Fruit fly (Drosophila melanogaster): Measurements from ENCODE around the gene CG7386.
"Not testable (repeated sequence)": the region's sequence is repeated elsewhere in the genome, so short reads cannot be mapped to it uniquely, and the experiment has no call there.

CG7386 gene

DNA sequence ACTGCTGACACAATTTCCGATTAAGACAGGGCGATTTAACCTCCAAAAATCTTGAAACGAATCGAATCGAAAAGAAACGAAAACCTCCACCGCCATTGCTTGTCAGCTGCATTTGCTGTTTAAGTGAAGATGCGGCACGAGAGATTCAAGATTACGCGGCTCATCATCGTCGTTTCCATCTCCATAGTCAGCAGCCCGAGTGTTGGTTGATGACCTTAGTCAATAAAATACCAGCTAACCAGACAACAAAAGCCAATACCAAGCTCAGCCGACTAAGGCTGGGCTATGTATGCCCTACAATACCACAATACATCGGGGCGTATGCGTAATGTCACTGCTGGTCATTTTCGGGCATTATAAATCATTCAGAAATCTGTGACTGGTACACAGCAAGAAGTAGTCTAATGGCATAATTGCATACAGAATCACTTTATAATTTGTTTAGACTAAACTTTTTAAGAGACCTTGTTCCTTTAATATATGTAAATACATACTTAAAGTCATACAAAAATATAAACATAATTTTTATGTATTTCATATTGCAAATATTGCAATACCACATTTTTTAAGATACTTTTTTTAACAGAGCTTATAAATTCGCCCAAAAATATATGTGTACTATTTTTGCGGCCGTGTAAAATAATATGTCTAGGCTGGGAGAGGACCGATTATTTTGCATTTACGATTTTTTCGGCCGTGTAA, 48.6 kb upstream of the CG7386 start (continued):
- TF ChIP-seq pdm3 (GFP tag; optimal IDR thresholded peaks at IDR 0.05): no peak
- TF ChIP-seq Eip75B (GFP tag; optimal IDR thresholded peaks at IDR 0.05): no peak

DNA sequence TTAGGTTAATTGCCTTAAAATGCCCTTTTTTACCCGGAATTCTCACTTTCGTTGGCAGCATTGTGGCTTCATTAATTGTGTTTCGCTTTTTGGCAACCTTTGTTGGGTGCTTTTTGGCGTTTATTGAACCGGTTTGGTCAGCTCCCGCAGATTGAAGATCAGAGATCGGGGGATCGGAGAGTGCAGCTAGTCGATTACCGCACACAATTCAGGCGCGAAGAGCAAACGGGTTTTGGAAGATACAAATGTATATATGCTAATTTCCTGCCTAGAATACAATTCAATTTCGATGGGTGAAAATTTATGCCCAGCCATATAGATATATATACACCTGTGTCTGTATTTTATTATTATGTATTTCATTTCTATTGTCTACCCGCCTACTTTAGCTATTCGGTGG, 48.0 kb upstream of the CG7386 start:
- TF ChIP-seq dac (GFP tag; optimal IDR thresholded peaks at IDR 0.05): no peak
- TF ChIP-seq spab (GFP tag; optimal IDR thresholded peaks at IDR 0.05): no peak
- no peak for TF ChIP-seq Eip93F (GFP tag; optimal IDR thresholded peaks at IDR 0.05)
- peak; percentile 92 for TF ChIP-seq Blimp-1 (GFP tag; optimal IDR thresholded peaks at IDR 0.05)
- TF ChIP-seq salr (GFP tag; optimal IDR thresholded peaks at IDR 0.05): no peak
- peak; percentile 90 for TF ChIP-seq vri (GFP tag; optimal IDR thresholded peaks at IDR 0.05)

DNA sequence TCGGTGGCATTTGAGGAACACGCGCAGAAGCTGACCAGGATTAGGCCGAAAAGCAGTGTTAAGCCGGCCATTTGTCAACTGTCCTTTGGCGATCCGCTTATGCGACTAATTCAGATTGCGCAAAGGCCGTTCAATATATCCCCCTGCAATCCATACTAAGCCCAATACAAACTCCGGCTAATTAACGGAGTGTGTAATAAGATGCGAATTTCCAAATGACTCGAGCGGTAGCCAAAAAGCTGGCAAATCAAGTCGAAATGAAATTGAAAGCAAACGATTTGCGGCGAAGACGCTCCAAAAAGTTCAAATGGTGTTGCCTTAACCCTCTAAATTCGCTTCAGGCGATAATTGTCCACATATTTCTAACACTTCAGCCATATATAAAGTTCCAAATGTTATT, 47.2 kb upstream of the CG7386 start, which contains the start of gene Cpr65Aw:
Gene Cpr65Aw (minus strand): TSS at position 101 of the 400 bp plus-strand sequence.
- TF ChIP-seq Lpt (GFP tag; optimal IDR thresholded peaks at IDR 0.05) (no peak), esn (GFP tag; optimal IDR thresholded peaks at IDR 0.05) (no peak)

DNA sequence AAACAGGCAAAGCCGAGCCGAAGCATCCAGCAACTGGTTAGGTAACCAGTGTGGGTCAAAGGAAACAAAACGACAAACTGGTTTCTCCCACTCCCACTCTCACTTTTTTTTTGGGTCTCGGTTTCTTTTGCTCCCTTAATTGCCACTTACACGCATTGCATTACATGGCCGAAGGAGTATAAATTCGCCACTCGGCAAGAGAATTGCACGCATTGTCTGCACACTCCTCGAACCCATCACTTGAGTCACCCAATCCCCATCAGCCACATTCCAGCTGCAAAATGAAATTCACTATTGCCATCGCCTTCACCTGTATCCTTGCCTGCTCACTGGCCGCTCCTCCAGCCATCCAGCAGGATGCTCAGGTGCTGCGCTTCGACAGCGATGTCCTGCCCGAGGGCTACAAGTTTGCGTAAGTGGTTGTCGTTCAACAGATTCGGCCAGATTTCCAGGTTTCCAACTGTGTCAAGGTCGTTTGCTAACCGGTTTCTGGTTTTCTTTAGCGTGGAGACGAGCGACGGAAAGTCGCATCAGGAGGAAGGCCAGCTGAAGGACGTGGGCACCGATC, 46.3 kb upstream of the CG7386 start, which contains the start of gene Lcp65Ad:
Gene Lcp65Ad (plus strand): TSS at position 208 of the 568 bp plus-strand sequence.
- TF ChIP-seq ss (GFP tag; optimal IDR thresholded peaks at IDR 0.05) (peak; percentile 31 to 63), Sox15 (GFP tag; optimal IDR thresholded peaks at IDR 0.05) (no peak), CG6808 (GFP tag; optimal IDR thresholded peaks at IDR 0.05) (peak; percentile 14), Blimp-1 (GFP tag; optimal IDR thresholded peaks at IDR 0.05) (peak; percentile 84), Eip78C (GFP tag) (peak; percentile 58), Sox102F (GFP tag; optimal IDR thresholded peaks at IDR 0.05) (no peak)

DNA sequence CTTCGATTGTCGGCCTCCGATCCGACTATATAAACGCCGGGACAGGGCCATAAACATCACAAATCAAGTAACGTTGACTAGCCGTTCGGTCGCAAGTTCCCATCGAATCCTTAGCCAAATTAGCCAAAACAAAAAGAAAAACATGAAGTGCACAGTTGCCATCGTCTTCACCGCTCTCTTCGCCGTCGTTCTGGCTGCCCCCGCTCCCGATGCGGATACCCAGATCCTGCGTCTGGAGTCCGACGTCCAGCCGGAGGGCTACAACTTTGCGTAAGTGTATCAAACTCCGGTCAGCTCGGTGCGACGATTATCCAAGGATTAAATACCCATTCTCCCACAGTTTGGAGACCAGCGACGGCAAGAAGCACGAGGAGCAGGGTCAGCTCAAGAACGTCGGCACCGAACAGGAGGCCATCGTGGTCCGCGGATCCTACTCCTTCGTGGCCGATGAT, 44.8 kb upstream of the CG7386 start, which contains the start of gene Lcp65Ac:
Gene Lcp65Ac (plus strand): TSS at position 51 of the 452 bp plus-strand sequence.
- TF ChIP-seq salr (GFP tag; optimal IDR thresholded peaks at IDR 0.05) (no peak), eg (GFP tag; IDR thresholded peaks at IDR 0.05) (no peak), CG11762 (GFP tag; optimal IDR thresholded peaks at IDR 0.05; ENCODE audit: insufficient read depth) (no peak), achi (GFP tag; optimal IDR thresholded peaks at IDR 0.05) (no peak), CG6792 (GFP tag; optimal IDR thresholded peaks at IDR 0.05) (no peak), CG31627 (GFP tag; optimal IDR thresholded peaks at IDR 0.05) (no peak), CG6854 (GFP tag; optimal IDR thresholded peaks at IDR 0.05) (no peak), pdm3 (GFP tag; optimal IDR thresholded peaks at IDR 0.05) (no peak), CG11294 (GFP tag; IDR thresholded peaks at IDR 0.05) (no peak), Ets21C (GFP tag; optimal IDR thresholded peaks at IDR 0.05) (no peak), Eip78C (GFP tag) (no peak), CG6808 (GFP tag; optimal IDR thresholded peaks at IDR 0.05) (no peak), CG8119 (GFP tag; IDR thresholded peaks at IDR 0.05) (no peak), Sox102F (GFP tag; optimal IDR thresholded peaks at IDR 0.05) (no peak), Hr38 (GFP tag; optimal IDR thresholded peaks at IDR 0.05) (no peak), Eip93F (GFP tag; optimal IDR thresholded peaks at IDR 0.05) (no peak)

DNA sequence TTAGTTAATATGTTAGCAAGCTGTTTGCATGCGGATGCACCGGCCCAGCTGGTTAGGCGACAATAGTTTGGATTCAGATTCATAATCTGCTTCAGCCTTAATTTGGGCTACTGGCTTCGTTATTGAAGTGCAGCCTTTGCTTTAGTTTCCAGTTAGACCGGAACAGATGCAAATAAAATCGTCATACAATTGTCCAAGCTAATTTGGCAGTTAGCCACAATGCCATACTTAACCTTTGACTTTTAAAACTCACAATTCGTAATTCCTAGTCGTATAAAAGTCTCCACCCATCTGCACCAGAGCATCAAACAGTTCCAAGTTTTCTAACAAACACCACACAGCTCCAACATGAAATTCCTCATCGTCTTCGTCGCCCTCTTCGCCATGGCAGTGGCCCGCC, 43.2 kb upstream of the CG7386 start, which contains the start of gene Lcp65Ab2:
Gene Lcp65Ab2 (plus strand): TSS at position 301 of the 400 bp plus-strand sequence.
- TF ChIP-seq Eip93F, esn, dac (GFP tag; optimal IDR thresholded peaks at IDR 0.05): not testable (repeated sequence)

DNA sequence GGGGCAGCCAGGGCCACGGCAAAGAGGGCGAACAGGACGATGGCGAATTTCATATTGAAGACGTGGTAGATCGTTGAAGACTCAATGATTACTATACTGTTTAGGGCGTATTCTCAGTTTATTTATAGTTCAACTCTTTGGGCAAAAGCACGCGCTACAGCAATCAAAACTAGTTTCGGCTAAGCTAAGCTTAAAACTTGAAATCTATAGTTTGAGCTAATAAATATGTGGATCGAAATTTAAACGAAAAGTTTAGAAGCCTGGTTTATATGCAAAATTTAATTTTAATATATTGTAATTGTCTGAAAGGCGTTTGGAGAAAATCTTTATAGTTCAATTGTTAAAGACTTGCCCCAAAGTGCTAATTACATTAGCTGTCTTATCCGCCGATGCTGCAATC, 41.7 kb upstream of the CG7386 start, which contains the start of gene Cpr65Ax1:
Gene Cpr65Ax1 (minus strand): TSS at position 101 of the 400 bp plus-strand sequence.
- TF ChIP-seq CG11294 (GFP tag; IDR thresholded peaks at IDR 0.05); CG8119 (GFP tag; IDR thresholded peaks at IDR 0.05); Smox (GFP tag; optimal IDR thresholded peaks at IDR 0.05): not testable (repeated sequence)

All from whole organism, prepupa.